Worm (Caenorhabditis elegans) whole organism, mixed stage, embryonic: ENCODE results near the gene T16G1.9.

Experiments
- bed-3 ChIP-seq: fragments of 200-800 bp; sonication (Bioruptor generic); optimal IDR thresholded peaks from 3 replicates; lab custom pipeline; 2018; ENCODE audit warnings: mild to moderate bottlenecking, missing genetic modification characterization, moderate library complexity, missing compliant biosample characterization
- blmp-1 ChIP-seq: fragments of 150-350 bp; optimal IDR thresholded peaks from 2 replicates; lab custom pipeline; 2014; ENCODE audit warnings: missing biosample characterization, missing genetic modification characterization
- ceh-39 ChIP-seq: fragments of 150-350 bp; optimal IDR thresholded peaks from 2 replicates; lab custom pipeline; 2014; ENCODE audit warnings: missing biosample characterization, missing genetic modification characterization
- ceh-43 ChIP-seq: fragments of 200-800 bp; sonication (Bioruptor generic); optimal IDR thresholded peaks from 2 replicates; lab custom pipeline; 2018; ENCODE audit warnings: mild to moderate bottlenecking, missing genetic modification characterization, moderate library complexity, missing compliant biosample characterization
- ceh-83 ChIP-seq: fragments of 200-800 bp; sonication (Bioruptor generic); optimal IDR thresholded peaks from 2 replicates; lab custom pipeline; 2018; ENCODE audit warnings: mild to moderate bottlenecking, missing genetic modification characterization, missing compliant biosample characterization
- ces-1 ChIP-seq: fragments of 150-350 bp; optimal IDR thresholded peaks from 2 replicates; lab custom pipeline; 2014; ENCODE audit warnings: missing biosample characterization, missing genetic modification reagents, missing genetic modification characterization
- cnd-1 ChIP-seq: fragments of 200-800 bp; sonication (Bioruptor generic); optimal IDR thresholded peaks from 2 replicates; lab custom pipeline; 2018; ENCODE audit warnings: mild to moderate bottlenecking, missing genetic modification characterization, missing compliant biosample characterization
- drap-1 ChIP-seq: fragments of 200-800 bp; sonication (Bioruptor generic); optimal IDR thresholded peaks from 3 replicates; lab custom pipeline; 2018; ENCODE audit warnings: mild to moderate bottlenecking, missing genetic modification characterization, missing compliant biosample characterization
- elt-1 ChIP-seq: sonication (generic microtip); optimal IDR thresholded peaks from 2 replicates; lab custom pipeline; 2017; ENCODE audit warnings: missing genetic modification characterization, mild to moderate bottlenecking, missing compliant biosample characterization, antibody characterized with exemption, moderate library complexity, borderline replicate concordance; ENCODE audit not compliant: insufficient read depth
- elt-3 ChIP-seq: fragments of 150-350 bp; optimal IDR thresholded peaks from 2 replicates; lab custom pipeline; 2014; ENCODE audit warnings: missing biosample characterization, missing genetic modification characterization
- flh-1 ChIP-seq: fragments of 200-800 bp; sonication (Bioruptor generic); optimal IDR thresholded peaks from 2 replicates; lab custom pipeline; 2018; ENCODE audit warnings: mild to moderate bottlenecking, missing genetic modification characterization, moderate library complexity, missing compliant biosample characterization
- ham-2 ChIP-seq: fragments of 200-800 bp; sonication (Bioruptor generic); optimal IDR thresholded peaks from 2 replicates; lab custom pipeline; 2018; ENCODE audit warnings: mild to moderate bottlenecking, missing genetic modification characterization, missing compliant biosample characterization
- hlh-1 ChIP-seq: fragments of 150-350 bp; optimal IDR thresholded peaks from 2 replicates; lab custom pipeline; 2014; ENCODE audit warnings: missing biosample characterization, missing genetic modification reagents, missing genetic modification characterization
- lin-13 ChIP-seq: fragments of 150-350 bp; optimal IDR thresholded peaks from 2 replicates; lab custom pipeline; 2014; ENCODE audit warnings: missing biosample characterization, missing genetic modification characterization
- lin-32 ChIP-seq: fragments of 200-800 bp; sonication (Bioruptor generic); optimal IDR thresholded peaks from 2 replicates; lab custom pipeline; 2018; ENCODE audit warnings: mild to moderate bottlenecking, missing genetic modification characterization, missing compliant biosample characterization
- lsy-2 ChIP-seq: fragments of 150-350 bp; optimal IDR thresholded peaks from 2 replicates; lab custom pipeline; 2014; ENCODE audit warnings: missing biosample characterization, missing genetic modification characterization
- mab-5 ChIP-seq: fragments of 150-350 bp; optimal IDR thresholded peaks from 2 replicates; lab custom pipeline; 2014; ENCODE audit warnings: missing biosample characterization, missing genetic modification characterization
- mep-1 ChIP-seq: fragments of 150-350 bp; optimal IDR thresholded peaks from 2 replicates; lab custom pipeline; 2017; ENCODE audit warnings: missing biosample characterization, missing genetic modification reagents, missing genetic modification characterization, inconsistent platforms
- nhr-12 ChIP-seq: fragments of 150-350 bp; optimal IDR thresholded peaks from 2 replicates; lab custom pipeline; 2014; ENCODE audit warnings: missing biosample characterization, missing genetic modification characterization
- nhr-2 ChIP-seq: fragments of 150-350 bp; optimal IDR thresholded peaks from 2 replicates; lab custom pipeline; 2014; ENCODE audit warnings: missing biosample characterization, missing genetic modification characterization
- nhr-237 ChIP-seq: fragments of 150-350 bp; optimal IDR thresholded peaks from 2 replicates; lab custom pipeline; 2014; ENCODE audit warnings: missing biosample characterization, missing genetic modification characterization
- nhr-28 ChIP-seq: fragments of 150-350 bp; optimal IDR thresholded peaks from 2 replicates; lab custom pipeline; 2014; ENCODE audit warnings: missing biosample characterization, missing genetic modification characterization
- nhr-76 ChIP-seq: sonication (generic microtip); optimal IDR thresholded peaks from 2 replicates; lab custom pipeline; 2017; ENCODE audit warnings: missing biosample characterization, missing genetic modification characterization
- pha-4 ChIP-seq: fragments of 150-350 bp; optimal IDR thresholded peaks from 2 replicates; lab custom pipeline; 2018; ENCODE audit warnings: missing biosample characterization, missing genetic modification reagents, missing genetic modification characterization
- snpc-4 ChIP-seq: fragments of 150-350 bp; optimal IDR thresholded peaks from 2 replicates; lab custom pipeline; 2014; ENCODE audit warnings: missing biosample characterization, missing genetic modification characterization
- sptf-1 ChIP-seq: sonication (generic microtip); optimal IDR thresholded peaks from 2 replicates; lab custom pipeline; 2017; ENCODE audit warnings: mild to moderate bottlenecking, missing genetic modification characterization, moderate library complexity, missing compliant biosample characterization
- tbx-8 ChIP-seq: fragments of 200-800 bp; sonication (Bioruptor generic); optimal IDR thresholded peaks from 2 replicates; lab custom pipeline; 2018; ENCODE audit warnings: mild to moderate bottlenecking, missing genetic modification characterization, moderate library complexity, missing compliant biosample characterization
- unc-120 ChIP-seq: sonication (generic microtip); optimal IDR thresholded peaks from 2 replicates; lab custom pipeline; 2017; ENCODE audit warnings: missing genetic modification characterization, missing compliant biosample characterization; ENCODE audit not compliant: poor library complexity, severe bottlenecking
- unc-62 ChIP-seq: fragments of 150-350 bp; optimal IDR thresholded peaks from 2 replicates; lab custom pipeline; 2014; ENCODE audit warnings: missing biosample characterization, missing genetic modification reagents, missing genetic modification characterization
- zip-8 ChIP-seq: fragments of 150-350 bp; optimal IDR thresholded peaks from 2 replicates; lab custom pipeline; 2014; ENCODE audit warnings: missing biosample characterization, missing genetic modification characterization
- ztf-11 ChIP-seq: fragments of 150-350 bp; optimal IDR thresholded peaks from 2 replicates; lab custom pipeline; 2014; ENCODE audit warnings: missing biosample characterization, missing genetic modification characterization

Gene T16G1.9

DNA sequence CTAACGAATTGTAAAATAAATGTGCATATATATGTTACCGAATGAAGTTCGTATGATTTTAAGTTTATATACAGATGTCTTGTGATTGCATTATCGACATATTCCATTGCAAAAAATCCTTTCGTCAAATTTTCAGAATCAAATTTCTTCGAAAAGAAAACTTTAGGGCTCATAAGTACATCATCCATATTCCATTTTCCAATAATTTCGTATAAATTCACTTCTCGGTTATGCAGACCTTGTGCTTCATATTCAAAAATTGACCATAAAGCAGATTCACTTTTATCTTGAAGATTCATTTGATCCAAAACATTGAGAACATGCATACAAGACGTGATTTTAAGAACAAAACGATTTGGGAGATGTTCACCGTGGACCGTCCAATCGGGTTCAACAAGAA, 7.3 kb downstream of the T16G1.9 start:
- TF ChIP-seq zip-8 (no peak), lsy-2 (no peak), hlh-1 (no peak), ceh-43 (no peak), sptf-1 (tag; lab: Kevin White, UChicago) (no peak)

DNA sequence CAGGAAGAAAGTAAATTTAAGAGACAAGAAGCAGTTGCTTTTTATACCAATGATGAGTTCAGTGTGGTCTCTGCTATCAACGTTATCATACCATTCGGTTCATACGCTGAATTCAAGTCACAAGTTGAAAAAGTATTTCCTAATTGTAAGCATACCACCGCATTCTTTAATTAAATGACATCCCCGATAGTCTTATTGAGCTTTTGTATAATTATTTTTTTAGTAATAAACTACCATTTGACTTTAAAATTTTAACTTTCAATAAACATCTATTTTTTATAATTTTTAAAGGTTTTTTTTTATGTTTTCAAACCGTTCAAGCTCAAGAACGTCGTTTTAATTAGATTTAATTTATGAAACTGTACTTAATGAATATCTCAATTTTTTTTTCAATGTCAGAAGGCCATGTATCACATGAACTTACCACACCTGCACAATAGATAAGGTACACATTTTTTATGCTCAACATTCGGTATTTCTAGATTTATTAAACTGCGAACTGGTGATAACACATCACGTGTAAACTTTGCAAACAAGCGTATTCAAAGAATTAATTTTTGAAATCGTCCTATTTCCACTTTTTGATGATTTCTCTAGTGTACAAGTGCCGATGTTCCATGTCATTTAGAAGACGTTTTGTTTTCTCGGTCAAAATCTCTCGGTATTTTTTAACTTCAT, 8.7 kb downstream of the T16G1.9 start, which contains the start of gene T16G1.4:
TSS of gene T16G1.4 (minus strand) at position 51 of the 678 bp plus-strand sequence.
- TF ChIP-seq lin-13 (no peak), elt-3 (no peak), cnd-1 (no peak), ztf-11 (tag; lab: Kevin White, UChicago) (no peak), elt-1 (tag; lab: Kevin White, UChicago) (no peak), ces-1 (GFP tag; lab: Kevin White, UChicago) (no peak), nhr-237 (tag; lab: Kevin White, UChicago) (no peak), sptf-1 (tag; lab: Kevin White, UChicago) (no peak), unc-62 (GFP tag; lab: Kevin White, UChicago) (no peak), tbx-8 (no peak), ceh-43 (no peak), snpc-4 (tag; lab: Kevin White, UChicago) (no peak)

DNA sequence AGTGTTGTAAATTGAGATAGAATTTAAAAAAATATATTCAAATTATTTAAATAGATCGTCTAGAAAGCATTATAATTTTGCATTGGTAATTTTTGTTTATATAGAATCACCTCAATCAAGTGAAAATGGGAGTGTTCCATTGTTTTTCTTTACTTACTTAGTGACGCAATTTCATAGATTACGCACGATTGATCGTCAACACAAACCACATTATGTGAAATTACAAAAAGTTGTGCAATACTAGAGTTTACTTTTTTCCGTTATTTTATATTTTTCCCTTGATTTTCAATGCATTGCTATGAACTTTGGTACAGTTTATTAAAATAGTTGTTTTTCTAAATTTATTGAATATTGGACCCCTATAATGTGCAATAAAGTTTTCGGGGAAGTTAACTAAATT, 11.2 kb downstream of the T16G1.9 start, which contains the start of gene T16G1.5:
TSS of gene T16G1.5 (minus strand) at position 119 of the 400 bp plus-strand sequence.
- peak; percentile 39 for TF ChIP-seq zip-8
- no peak for TF ChIP-seq ceh-39 (tag; lab: Kevin White, UChicago)

DNA sequence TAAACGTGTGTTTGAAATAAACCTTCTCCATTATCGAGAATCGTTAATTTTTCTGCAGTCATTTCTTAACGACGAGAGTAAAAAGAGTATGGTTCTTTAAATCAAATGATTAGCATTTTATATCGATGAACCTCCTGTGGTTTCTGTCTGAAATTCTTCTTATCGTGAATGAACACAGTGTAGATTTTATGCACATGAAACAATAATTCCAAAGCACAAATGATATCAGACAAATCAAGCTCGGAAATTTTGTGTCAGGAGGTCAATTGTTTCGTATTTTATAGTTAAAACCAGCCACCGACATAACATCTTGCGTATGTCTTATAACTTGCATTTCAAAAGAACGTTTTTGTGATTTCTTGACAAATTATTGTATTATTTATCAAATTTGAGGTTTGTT, 13.6 kb downstream of the T16G1.9 start, which contains the start of gene T16G1.6:
TSS of gene T16G1.6 (minus strand) at position 77 of the 400 bp plus-strand sequence.
- TF ChIP-seq hlh-1, result no peak
- no peak for TF ChIP-seq unc-120 (tag; lab: Kevin White, UChicago)
- TF ChIP-seq snpc-4 (tag; lab: Kevin White, UChicago), result no peak
- no peak for TF ChIP-seq elt-3
- TF ChIP-seq ceh-43, result no peak
- no peak for TF ChIP-seq mep-1 (tag; lab: Kevin White, UChicago)
- TF ChIP-seq nhr-28 (tag; lab: Kevin White, UChicago), result no peak
- no peak for TF ChIP-seq flh-1
- TF ChIP-seq nhr-12, result no peak
- TF ChIP-seq ces-1 (GFP tag; lab: Kevin White, UChicago), result no peak
- no peak for TF ChIP-seq lsy-2
- TF ChIP-seq nhr-76, result no peak
- TF ChIP-seq cnd-1, result no peak
- TF ChIP-seq tbx-8, result no peak
- TF ChIP-seq zip-8, result no peak
- no peak for TF ChIP-seq ham-2
- TF ChIP-seq nhr-237 (tag; lab: Kevin White, UChicago), result no peak
- TF ChIP-seq unc-62 (GFP tag; lab: Kevin White, UChicago), result no peak
- TF ChIP-seq ceh-83, result no peak

DNA sequence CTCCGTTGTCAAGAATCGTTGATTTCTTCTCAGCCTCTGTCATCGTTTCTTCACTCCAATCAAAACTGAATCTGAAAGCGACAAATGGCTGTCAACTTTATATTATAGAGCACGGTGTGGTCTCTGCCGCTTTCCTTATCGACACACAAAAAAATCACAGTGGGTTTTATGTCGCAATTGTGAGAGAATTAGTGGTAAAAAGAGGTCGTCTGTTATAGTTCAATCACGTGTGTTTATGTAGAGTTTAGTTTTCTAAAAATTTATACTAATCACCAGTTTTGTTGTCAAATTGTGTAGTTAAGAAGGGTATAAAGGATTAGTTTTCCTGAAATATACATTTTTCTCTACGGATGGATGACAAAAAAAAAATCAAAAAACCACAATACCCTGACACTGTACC, 15.7 kb downstream of the T16G1.9 start, which contains the start of gene T16G1.7:
TSS of gene T16G1.7 (minus strand) at position 137 of the 400 bp plus-strand sequence.
- TF ChIP-seq tbx-8 (no peak), lin-32 (GFP tag; lab: Kevin White, UChicago) (no peak), nhr-28 (tag; lab: Kevin White, UChicago) (no peak), mab-5 (no peak), pha-4 (tag; lab: Kevin White, UChicago) (no peak), ceh-39 (tag; lab: Kevin White, UChicago) (no peak), unc-62 (GFP tag; lab: Kevin White, UChicago) (no peak)

DNA sequence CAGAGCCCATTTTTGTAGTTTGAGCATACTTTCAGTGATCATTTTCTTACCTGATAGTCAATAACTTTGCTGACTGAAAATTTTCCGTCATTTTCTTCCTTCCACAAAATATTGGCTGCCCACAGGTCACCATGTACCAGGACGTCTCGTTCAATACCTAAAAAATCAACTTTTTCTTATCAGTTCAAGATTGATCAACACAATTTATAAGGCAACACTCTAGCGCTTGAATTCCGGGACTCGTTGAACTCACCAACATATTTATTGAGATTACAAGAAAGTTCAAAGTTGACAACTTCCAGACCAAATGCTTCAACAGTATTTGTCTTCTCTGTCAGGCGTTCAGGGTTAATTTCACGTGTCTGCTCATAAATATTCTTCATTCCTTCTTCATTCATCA, 17.0 kb downstream of the T16G1.9 start:
- TF ChIP-seq nhr-12 (no peak), nhr-2 (tag; lab: Kevin White, UChicago) (no peak), sptf-1 (tag; lab: Kevin White, UChicago) (no peak), ces-1 (GFP tag; lab: Kevin White, UChicago) (no peak), zip-8 (no peak), ztf-11 (tag; lab: Kevin White, UChicago) (no peak), blmp-1 (tag; lab: Kevin White, UChicago) (no peak), lsy-2 (no peak), hlh-1 (no peak), ceh-83 (no peak), unc-120 (tag; lab: Kevin White, UChicago) (no peak), bed-3 (no peak), elt-1 (tag; lab: Kevin White, UChicago) (no peak), drap-1 (GFP tag; lab: Kevin White, UChicago) (no peak), ceh-39 (tag; lab: Kevin White, UChicago) (no peak), elt-3 (no peak), mep-1 (tag; lab: Kevin White, UChicago) (no peak), snpc-4 (tag; lab: Kevin White, UChicago) (no peak), nhr-76 (no peak), ceh-43 (no peak)
- TF ChIP-seq, all 35 proteins: peak for 0
